Fruit fly (Drosophila melanogaster) whole organism, prepupa: ENCODE measurements around the gene alpha-Est5.

ENCODE experiments used
- Blimp-1 ChIP-seq: fragments of 200-800 bp; sonication (Bioruptor generic); optimal IDR thresholded peaks from 3 replicates; lab custom pipeline; 2017; ENCODE audit warnings: missing biosample characterization, missing genetic modification characterization, mild to moderate bottlenecking, moderate library complexity, missing genetic modification reagents
- CG10631 ChIP-seq: fragments of 200-800 bp; sonication (Bioruptor generic); optimal IDR thresholded peaks from 2 replicates; lab custom pipeline; 2016; ENCODE audit warnings: missing biosample characterization, missing genetic modification characterization
- CG11294 ChIP-seq: fragments of 200-800 bp; sonication (Bioruptor generic); IDR thresholded peaks from 2 replicates; pipeline ENCODE4 v1.3.6; 2022; ENCODE audit warnings: missing biosample characterization, missing genetic modification characterization
- CG11762 ChIP-seq: fragments of 200-800 bp; sonication (Bioruptor generic); optimal IDR thresholded peaks from 3 replicates; lab custom pipeline; 2016; ENCODE audit warnings: missing biosample characterization, missing genetic modification characterization; ENCODE audit not compliant: insufficient read depth
- CG11902 ChIP-seq: fragments of 200-800 bp; sonication (Bioruptor generic); optimal IDR thresholded peaks from 3 replicates; lab custom pipeline; 2016; ENCODE audit warnings: missing biosample characterization, missing genetic modification characterization
- CG15336 ChIP-seq: fragments of 200-800 bp; sonication (Bioruptor generic); IDR thresholded peaks from 2 replicates; pipeline ENCODE4 v1.3.6; 2022; ENCODE audit warnings: missing biosample characterization, missing genetic modification characterization
- CG1621 ChIP-seq: fragments of 200-800 bp; sonication (Bioruptor generic); optimal IDR thresholded peaks from 3 replicates; lab custom pipeline; 2018; ENCODE audit warnings: missing biosample characterization, mild to moderate bottlenecking, missing genetic modification characterization
- CG3032 ChIP-seq: fragments of 200-800 bp; optimal IDR thresholded peaks from 2 replicates; lab custom pipeline; 2019; ENCODE audit warnings: missing biosample characterization, mild to moderate bottlenecking, missing genetic modification characterization, moderate library complexity
- CG31627 ChIP-seq: fragments of 200-800 bp; sonication (Bioruptor generic); optimal IDR thresholded peaks from 3 replicates; lab custom pipeline; 2016; ENCODE audit warnings: missing biosample characterization, missing genetic modification characterization
- CG32006 ChIP-seq: fragments of 200-800 bp; sonication (Bioruptor generic); optimal IDR thresholded peaks from 3 replicates; lab custom pipeline; 2017; ENCODE audit warnings: missing biosample characterization, mild to moderate bottlenecking, missing genetic modification characterization
- CG3919 ChIP-seq: fragments of 200-800 bp; sonication (Bioruptor generic); optimal IDR thresholded peaks from 3 replicates; lab custom pipeline; 2016; ENCODE audit warnings: missing biosample characterization, missing genetic modification characterization
- CG4318 ChIP-seq: fragments of 200-800 bp; sonication (Bioruptor generic); optimal IDR thresholded peaks from 3 replicates; lab custom pipeline; 2017; ENCODE audit warnings: missing biosample characterization, mild to moderate bottlenecking, missing genetic modification characterization
- CG6163 ChIP-seq: fragments of 200-800 bp; sonication (Bioruptor generic); IDR thresholded peaks from 3 replicates; pipeline ENCODE4 v1.3.6; 2022; ENCODE audit warnings: missing biosample characterization, missing genetic modification characterization
- CG6276 ChIP-seq: fragments of 200-800 bp; sonication (Bioruptor generic); optimal IDR thresholded peaks from 2 replicates; lab custom pipeline; 2017; ENCODE audit warnings: missing biosample characterization, mild to moderate bottlenecking, missing genetic modification characterization
- CG6792 ChIP-seq: fragments of 200-800 bp; sonication (Bioruptor generic); optimal IDR thresholded peaks from 3 replicates; lab custom pipeline; 2016; ENCODE audit warnings: missing biosample characterization, missing genetic modification characterization
- CG6808 ChIP-seq: fragments of 200-800 bp; sonication (Bioruptor generic); optimal IDR thresholded peaks from 3 replicates; lab custom pipeline; 2017; ENCODE audit warnings: missing biosample characterization, missing genetic modification characterization, mild to moderate bottlenecking, moderate library complexity, missing genetic modification reagents
- CG6854 ChIP-seq: fragments of 200-800 bp; sonication (Bioruptor generic); optimal IDR thresholded peaks from 2 replicates; lab custom pipeline; 2017; ENCODE audit warnings: missing biosample characterization, mild to moderate bottlenecking, missing genetic modification characterization
- CG7368 ChIP-seq: fragments of 200-800 bp; sonication (Bioruptor generic); optimal IDR thresholded peaks from 3 replicates; lab custom pipeline; 2016; ENCODE audit warnings: missing biosample characterization, missing genetic modification characterization
- CG8119 ChIP-seq: fragments of 200-800 bp; sonication (Bioruptor generic); IDR thresholded peaks from 3 replicates; pipeline ENCODE4 v1.3.6; 2022; ENCODE audit warnings: missing biosample characterization, missing genetic modification characterization
- CG8319 ChIP-seq: fragments of 200-800 bp; sonication (Bioruptor generic); optimal IDR thresholded peaks from 3 replicates; lab custom pipeline; 2016; ENCODE audit warnings: missing biosample characterization, missing genetic modification characterization
- CG8632 ChIP-seq: fragments of 200-800 bp; sonication (Bioruptor generic); optimal IDR thresholded peaks from 3 replicates; lab custom pipeline; 2016; ENCODE audit warnings: missing biosample characterization, missing genetic modification characterization
- CG9139 ChIP-seq: fragments of 200-800 bp; sonication (Bioruptor generic); optimal IDR thresholded peaks from 3 replicates; lab custom pipeline; 2017; ENCODE audit warnings: missing biosample characterization, mild to moderate bottlenecking, missing genetic modification characterization
- Eip75B ChIP-seq: fragments of 200-800 bp; sonication (Bioruptor generic); optimal IDR thresholded peaks from 3 replicates; lab custom pipeline; 2016; ENCODE audit warnings: missing biosample characterization, missing genetic modification characterization
- Eip78C ChIP-seq: fragments of 200-800 bp; sonication (Bioruptor generic); peaks from one replicate; lab custom pipeline; 2016; ENCODE audit warnings: missing biosample characterization, missing genetic modification characterization
- Eip93F ChIP-seq: fragments of 200-800 bp; sonication (Bioruptor generic); optimal IDR thresholded peaks from 2 replicates; lab custom pipeline; 2016; ENCODE audit warnings: missing biosample characterization, mild to moderate bottlenecking, missing genetic modification characterization
- Ets96B ChIP-seq: fragments of 200-800 bp; optimal IDR thresholded peaks from 2 replicates; lab custom pipeline; 2019; ENCODE audit warnings: missing biosample characterization, mild to moderate bottlenecking, missing genetic modification characterization, moderate library complexity
- Gug ChIP-seq: fragments of 200-800 bp; sonication (Bioruptor generic); IDR thresholded peaks from 2 replicates; pipeline ENCODE4 v1.3.6; 2022; ENCODE audit warnings: missing biosample characterization, missing genetic modification characterization
- Hr38 ChIP-seq: sonication (Bioruptor generic); optimal IDR thresholded peaks from 2 replicates; lab custom pipeline; 2016; ENCODE audit warnings: missing biosample characterization, missing genetic modification characterization
- Hr4 ChIP-seq: fragments of 200-800 bp; sonication (Bioruptor generic); optimal IDR thresholded peaks from 3 replicates; lab custom pipeline; 2016; ENCODE audit warnings: missing biosample characterization, missing genetic modification characterization
- OdsH ChIP-seq: fragments of 200-800 bp; sonication (Bioruptor generic); optimal IDR thresholded peaks from 3 replicates; lab custom pipeline; 2016; ENCODE audit warnings: missing biosample characterization, missing genetic modification characterization
- Sox14 ChIP-seq: fragments of 200-800 bp; sonication (Bioruptor generic); optimal IDR thresholded peaks from 3 replicates; lab custom pipeline; 2016; ENCODE audit warnings: missing biosample characterization, missing genetic modification characterization
- Sox15 ChIP-seq: fragments of 200-800 bp; sonication (Bioruptor generic); optimal IDR thresholded peaks from 3 replicates; lab custom pipeline; 2016; ENCODE audit warnings: missing biosample characterization, missing genetic modification characterization
- achi ChIP-seq: fragments of 200-800 bp; sonication (Bioruptor generic); optimal IDR thresholded peaks from 3 replicates; lab custom pipeline; 2016; ENCODE audit warnings: missing biosample characterization, missing genetic modification characterization
- acj6 ChIP-seq: fragments of 200-800 bp; sonication (Bioruptor generic); optimal IDR thresholded peaks from 3 replicates; lab custom pipeline; 2016; ENCODE audit warnings: missing biosample characterization, missing genetic modification characterization
- dac ChIP-seq: fragments of 200-800 bp; sonication (Bioruptor generic); optimal IDR thresholded peaks from 2 replicates; lab custom pipeline; 2017; ENCODE audit warnings: missing biosample characterization, mild to moderate bottlenecking, missing genetic modification characterization
- eg ChIP-seq: fragments of 200-800 bp; sonication (Bioruptor generic); IDR thresholded peaks from 3 replicates; pipeline ENCODE4 v1.3.6; 2022; ENCODE audit warnings: missing biosample characterization, missing genetic modification characterization
- esn ChIP-seq: fragments of 200-800 bp; sonication (Bioruptor generic); optimal IDR thresholded peaks from 2 replicates; lab custom pipeline; 2016; ENCODE audit warnings: missing biosample characterization, mild to moderate bottlenecking, missing genetic modification characterization, moderate library complexity
- fd59A ChIP-seq: fragments of 200-800 bp; sonication (Bioruptor generic); optimal IDR thresholded peaks from 2 replicates; lab custom pipeline; 2017; ENCODE audit warnings: missing biosample characterization, mild to moderate bottlenecking, missing genetic modification characterization, missing genetic modification reagents
- fd85E ChIP-seq: fragments of 200-800 bp; sonication (Bioruptor generic); optimal IDR thresholded peaks from 3 replicates; lab custom pipeline; 2016; ENCODE audit warnings: missing biosample characterization, missing genetic modification characterization
- fkh ChIP-seq: fragments of 200-800 bp; sonication (Bioruptor generic); optimal IDR thresholded peaks from 3 replicates; lab custom pipeline; 2017; ENCODE audit warnings: missing biosample characterization, mild to moderate bottlenecking, missing genetic modification characterization, moderate library complexity
- lz ChIP-seq: fragments of 200-800 bp; sonication (Bioruptor generic); optimal IDR thresholded peaks from 3 replicates; lab custom pipeline; 2016; ENCODE audit warnings: missing biosample characterization, missing genetic modification characterization
- net ChIP-seq: fragments of 200-800 bp; sonication (Bioruptor generic); optimal IDR thresholded peaks from 3 replicates; lab custom pipeline; 2016; ENCODE audit warnings: missing biosample characterization, missing genetic modification characterization
- salr ChIP-seq, 2 experiments: fragments of 200-800 bp; sonication (Bioruptor generic); optimal IDR thresholded peaks; 3 replicates each; lab custom pipeline; 2016 to 2018; ENCODE audit warnings: missing biosample characterization in 2 of 2, missing genetic modification characterization in 2 of 2, mild to moderate bottlenecking in 1 of 2
- spab ChIP-seq: fragments of 200-800 bp; sonication (Bioruptor generic); optimal IDR thresholded peaks from 2 replicates; lab custom pipeline; 2017; ENCODE audit warnings: missing biosample characterization, mild to moderate bottlenecking, missing genetic modification characterization, missing genetic modification reagents
- svp ChIP-seq: fragments of 200-800 bp; sonication (Bioruptor generic); peaks from one replicate; lab custom pipeline; 2016; ENCODE audit warnings: missing biosample characterization, missing genetic modification characterization

Gene alpha-Est5

DNA sequence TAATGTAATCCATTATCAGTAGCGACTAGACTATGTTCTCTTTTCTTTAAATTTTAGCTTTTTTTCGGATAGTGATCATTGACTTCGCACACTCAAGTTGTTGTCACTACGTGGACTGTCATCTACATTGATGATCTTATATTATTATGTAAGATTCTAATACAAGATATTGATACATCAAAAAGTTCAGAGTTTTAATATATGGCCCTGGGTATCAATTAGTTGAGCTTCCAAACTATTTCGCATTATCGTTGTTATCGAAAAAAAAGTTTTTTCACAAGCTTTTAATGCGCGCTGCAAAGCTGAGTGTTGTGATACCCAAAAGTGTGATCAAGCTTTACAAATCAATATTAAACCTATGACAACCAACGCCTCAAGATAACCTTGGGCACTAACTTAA, 44.1 kb downstream of the alpha-Est5 start:
- no peak for TF ChIP-seq dac (GFP tag; lab: Kevin White, UChicago)
- no peak for TF ChIP-seq Hr38
- no peak for TF ChIP-seq net (GFP tag; lab: Kevin White, UChicago)
- TF ChIP-seq CG32006 (GFP tag; lab: Kevin White, UChicago) = peak; percentile 36
- no peak for TF ChIP-seq CG1621 (tag; lab: Kevin White, UChicago)
- TF ChIP-seq fd59A (GFP tag; lab: Kevin White, UChicago) = no peak
- TF ChIP-seq svp = peak; percentile 78
- TF ChIP-seq Eip78C (GFP tag; lab: Kevin White, UChicago) = peak; percentile 72
- peak; percentile 31 for TF ChIP-seq Hr4 (GFP tag; lab: Kevin White, UChicago)
- no peak for TF ChIP-seq Blimp-1 (GFP tag; lab: Kevin White, UChicago)
- no peak for TF ChIP-seq acj6 (GFP tag; lab: Kevin White, UChicago)
- TF ChIP-seq CG10631 (GFP tag; lab: Kevin White, UChicago) = no peak
- no peak for TF ChIP-seq CG31627
- TF ChIP-seq CG6808 (GFP tag; lab: Kevin White, UChicago) = no peak
- no peak for TF ChIP-seq CG8319
- no peak for TF ChIP-seq CG6163 (GFP tag; lab: Robert Waterston, UW)
- TF ChIP-seq fkh = peak; percentile 79
- TF ChIP-seq salr (GFP tag; optimal IDR thresholded peaks at IDR 0.05; lab: Kevin White, UChicago) = peak in 1 of 2 experiments; percentile 23
- no peak for TF ChIP-seq CG3032 (tag; lab: Kevin White, UChicago)
- no peak for TF ChIP-seq Gug (GFP tag; lab: Robert Waterston, UW)
- TF ChIP-seq CG6276 (GFP tag; lab: Kevin White, UChicago) = no peak
- no peak for TF ChIP-seq CG11902
- no peak for TF ChIP-seq CG3919 (GFP tag; lab: Kevin White, UChicago)
- TF ChIP-seq CG11762 = no peak

DNA sequence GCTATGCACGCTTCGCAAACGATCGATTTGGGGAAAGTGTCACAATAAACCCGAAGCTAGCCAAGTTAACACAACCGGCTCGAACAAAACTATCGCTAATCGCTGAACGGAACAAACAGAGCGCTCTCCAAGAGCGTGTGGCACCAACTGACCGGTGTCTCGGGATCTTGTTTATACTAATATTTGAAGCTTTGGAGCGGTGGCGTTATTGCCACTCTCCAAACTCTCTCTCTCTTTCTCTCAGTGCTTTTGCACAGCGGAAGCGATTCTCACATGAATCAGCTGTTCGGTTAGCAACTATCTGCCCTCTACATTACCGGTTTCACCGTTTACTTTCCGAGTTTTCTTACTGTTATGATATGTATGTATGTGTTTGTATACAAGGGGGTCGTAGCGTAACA, 44.7 kb downstream of the alpha-Est5 start:
- TF ChIP-seq Eip75B (no peak), lz (no peak), fd85E (GFP tag; lab: Kevin White, UChicago) (peak; percentile 16), acj6 (GFP tag; lab: Kevin White, UChicago) (no peak), achi (no peak), CG6792 (GFP tag; lab: Kevin White, UChicago) (no peak), CG15336 (GFP tag; lab: Robert Waterston, UW) (0 out of 2 replicates have a peak, but pooled peaks have one; percentile 6), CG4318 (no peak), OdsH (GFP tag; lab: Kevin White, UChicago) (no peak), CG6808 (GFP tag; lab: Kevin White, UChicago) (no peak), Sox15 (GFP tag; lab: Kevin White, UChicago) (no peak), fkh (peak; percentile 28), CG7368 (GFP tag; lab: Kevin White, UChicago) (no peak), CG3919 (GFP tag; lab: Kevin White, UChicago) (no peak), CG6854 (GFP tag; lab: Kevin White, UChicago) (peak; percentile 48)

DNA sequence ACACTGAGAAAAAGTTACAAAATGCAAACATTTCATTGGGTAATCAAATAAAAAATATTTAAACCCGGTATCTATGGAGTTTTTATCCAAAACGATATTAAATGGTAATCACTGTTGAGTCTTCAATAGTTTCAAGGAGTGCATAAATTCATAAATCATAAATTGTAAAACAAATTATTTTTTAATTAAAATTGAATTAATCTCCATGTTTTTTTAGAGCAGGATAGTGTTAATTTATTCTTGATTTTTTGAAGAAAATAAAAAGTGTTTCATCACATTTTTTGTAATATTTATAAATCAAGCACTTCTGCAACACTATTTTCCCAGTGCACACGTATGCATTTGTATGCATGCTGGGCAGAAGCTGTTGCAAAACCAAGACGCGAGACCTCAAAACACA, 45.3 kb downstream of the alpha-Est5 start:
- TF ChIP-seq Gug (GFP tag; lab: Robert Waterston, UW) (peak; percentile 71), CG11294 (peak; percentile 40), Eip93F (no peak), Hr38 (no peak), svp (peak; percentile 88), Ets96B (peak; percentile 65), net (GFP tag; lab: Kevin White, UChicago) (peak; percentile 81), CG8119 (GFP tag; lab: Robert Waterston, UW) (peak; percentile 86), CG3919 (GFP tag; lab: Kevin White, UChicago) (peak; percentile 75), Sox14 (peak; percentile 71), Blimp-1 (GFP tag; lab: Kevin White, UChicago) (peak; percentile 29), CG4318 (peak; percentile 88), achi (peak; percentile 81), fkh (no peak), fd85E (GFP tag; lab: Kevin White, UChicago) (no peak), CG10631 (GFP tag; lab: Kevin White, UChicago) (peak; percentile 79), CG6276 (GFP tag; lab: Kevin White, UChicago) (peak; percentile 84), acj6 (GFP tag; lab: Kevin White, UChicago) (peak; percentile 85), CG8319 (peak; percentile 66), CG6854 (GFP tag; lab: Kevin White, UChicago) (peak; percentile 15), CG11902 (peak; percentile 59), esn (GFP tag; lab: Kevin White, UChicago) (peak; percentile 88), CG6163 (GFP tag; lab: Robert Waterston, UW) (peak; percentile 56; the same call in 2 of the 3 replicates), CG8632 (GFP tag; lab: Kevin White, UChicago) (peak; percentile 78), CG9139 (GFP tag; lab: Kevin White, UChicago) (no peak), spab (peak; percentile 46), CG31627 (peak; percentile 72), eg (GFP tag; lab: Robert Waterston, UW) (peak; percentile 76), salr (GFP tag; optimal IDR thresholded peaks at IDR 0.05; lab: Kevin White, UChicago) (peak in 1 of 2 experiments; percentile 87), Sox15 (GFP tag; lab: Kevin White, UChicago) (peak; percentile 71)
